Worm (Caenorhabditis elegans) whole organism, young adult: Measurements from ENCODE around the gene C02E7.7.
A peak's percentile ranks its signal among the peaks of the same experiment; 100 is the strongest.

Experiments
- C06A6.2 ChIP-seq: fragments of 200-800 bp; sonication (Bioruptor generic); conservative IDR thresholded peaks from 2 replicates; pipeline ENCODE4 v1.3.6; 2022; ENCODE audit warnings: missing genetic modification characterization, missing compliant biosample characterization
- C17E4.6 ChIP-seq: fragments of 200-800 bp; sonication (Bioruptor generic); IDR thresholded peaks from 2 replicates; pipeline ENCODE4 v1.3.6; 2022; ENCODE audit warnings: missing genetic modification reagents, missing genetic modification characterization, missing compliant biosample characterization
- F10E7.11 ChIP-seq: sonication (generic microtip); optimal IDR thresholded peaks from 2 replicates; lab custom pipeline; 2017; ENCODE audit warnings: mild to moderate bottlenecking, missing genetic modification characterization, moderate library complexity, missing compliant biosample characterization
- F23B12.7 ChIP-seq: sonication (generic microtip); optimal IDR thresholded peaks from 2 replicates; lab custom pipeline; 2017; ENCODE audit warnings: missing genetic modification characterization, mild to moderate bottlenecking, missing compliant biosample characterization, antibody characterized with exemption, moderate library complexity; ENCODE audit not compliant: insufficient read depth
- F33H1.4 ChIP-seq: fragments of 200-800 bp; sonication (Bioruptor generic); IDR thresholded peaks from 2 replicates; pipeline ENCODE4 v1.3.6; 2022; ENCODE audit warnings: missing genetic modification reagents, missing genetic modification characterization, missing compliant biosample characterization
- F37B4.10 ChIP-seq: fragments of 200-800 bp; sonication (Bioruptor generic); IDR thresholded peaks from 2 replicates; pipeline ENCODE4 v1.3.6; 2022; ENCODE audit warnings: missing genetic modification characterization, missing compliant biosample characterization
- F49E8.2 ChIP-seq: sonication (generic microtip); optimal IDR thresholded peaks from 3 replicates; lab custom pipeline; 2017; ENCODE audit warnings: missing genetic modification characterization, mild to moderate bottlenecking, missing compliant biosample characterization, antibody characterized with exemption, moderate library complexity; ENCODE audit not compliant: insufficient read depth
- F52B5.7 ChIP-seq: sonication (generic microtip); optimal IDR thresholded peaks from 2 replicates; lab custom pipeline; 2016; ENCODE audit warnings: mild to moderate bottlenecking, missing genetic modification characterization, missing compliant biosample characterization
- F55B11.4 ChIP-seq: sonication (generic microtip); optimal IDR thresholded peaks from 2 replicates; lab custom pipeline; 2016; ENCODE audit warnings: missing compliant biosample characterization, missing genetic modification characterization, borderline replicate concordance; ENCODE audit not compliant: insufficient read depth
- F57A8.1 ChIP-seq: fragments of 200-800 bp; sonication (Bioruptor generic); optimal IDR thresholded peaks from 2 replicates; lab custom pipeline; 2018; ENCODE audit warnings: mild to moderate bottlenecking, missing genetic modification characterization, moderate library complexity, missing compliant biosample characterization
- Y67H2A.10 ChIP-seq: fragments of 200-800 bp; sonication (Bioruptor generic); conservative IDR thresholded peaks from 2 replicates; pipeline ENCODE4 v1.3.6; 2022; ENCODE audit warnings: missing genetic modification reagents, missing genetic modification characterization, missing compliant biosample characterization
- akir-1 ChIP-seq: fragments of 200-800 bp; sonication (Bioruptor generic); optimal IDR thresholded peaks from 2 replicates; lab custom pipeline; 2018; ENCODE audit warnings: mild to moderate bottlenecking, missing genetic modification characterization, moderate library complexity, missing compliant biosample characterization
- aptf-2 ChIP-seq: fragments of 200-800 bp; sonication (Bioruptor generic); conservative IDR thresholded peaks from 2 replicates; pipeline ENCODE4 v1.3.6; 2022; ENCODE audit warnings: missing genetic modification reagents, missing genetic modification characterization, missing compliant biosample characterization
- aptf-3 ChIP-seq: fragments of 200-800 bp; sonication (Bioruptor generic); IDR thresholded peaks from 2 replicates; pipeline ENCODE4 v1.3.6; 2022; ENCODE audit warnings: missing genetic modification characterization, missing compliant biosample characterization
- attf-5 ChIP-seq: fragments of 200-800 bp; sonication (Bioruptor generic); optimal IDR thresholded peaks from 2 replicates; lab custom pipeline; 2018; ENCODE audit warnings: mild to moderate bottlenecking, missing genetic modification characterization, missing compliant biosample characterization
- ceh-40 ChIP-seq: fragments of 200-800 bp; sonication (Bioruptor generic); IDR thresholded peaks from 2 replicates; pipeline ENCODE4 v1.3.6; 2022; ENCODE audit warnings: missing genetic modification characterization, missing compliant biosample characterization
- dpl-1 ChIP-seq: fragments of 150-350 bp; optimal IDR thresholded peaks from 2 replicates; lab custom pipeline; 2014; ENCODE audit warnings: missing biosample characterization, missing genetic modification reagents, missing genetic modification characterization
- efl-1 ChIP-seq: fragments of 150-350 bp; optimal IDR thresholded peaks from 2 replicates; lab custom pipeline; 2014; ENCODE audit warnings: missing biosample characterization, missing genetic modification reagents, missing genetic modification characterization
- egrh-3 ChIP-seq: fragments of 200-800 bp; sonication (Bioruptor generic); IDR thresholded peaks from 2 replicates; pipeline ENCODE4 v1.3.6; 2022; ENCODE audit warnings: missing genetic modification reagents, missing genetic modification characterization, missing compliant biosample characterization
- ekl-4 ChIP-seq: fragments of 200-800 bp; sonication (Bioruptor generic); IDR thresholded peaks from 2 replicates; pipeline ENCODE4 v1.3.6; 2022; ENCODE audit warnings: missing genetic modification reagents, missing genetic modification characterization, missing compliant biosample characterization
- fkh-3 ChIP-seq: sonication (generic microtip); optimal IDR thresholded peaks from 2 replicates; lab custom pipeline; 2016; ENCODE audit warnings: mild to moderate bottlenecking, missing genetic modification characterization, missing compliant biosample characterization
- gei-17 ChIP-seq: fragments of 200-800 bp; sonication (Bioruptor generic); optimal IDR thresholded peaks from 2 replicates; lab custom pipeline; 2018; ENCODE audit warnings: mild to moderate bottlenecking, missing genetic modification characterization, missing compliant biosample characterization
- let-526 ChIP-seq: fragments of 200-800 bp; sonication (Bioruptor generic); IDR thresholded peaks from 2 replicates; pipeline ENCODE4 v1.3.6; 2022; ENCODE audit warnings: missing genetic modification reagents, missing genetic modification characterization, missing compliant biosample characterization
- let-607 ChIP-seq, 2 experiments: fragments of 200-800 bp in 1 of 2; sonication (Bioruptor generic) in 1 of 2; sonication (generic microtip) in 1 of 2; optimal IDR thresholded peaks; 2 replicates each; lab custom pipeline; 2016 to 2018; ENCODE audit warnings: mild to moderate bottlenecking in 2 of 2, missing compliant biosample characterization in 2 of 2, missing genetic modification characterization in 2 of 2, moderate library complexity in 2 of 2, missing genotype in 1 of 2
- lin-26 ChIP-seq: fragments of 200-800 bp; sonication (Bioruptor generic); IDR thresholded peaks from 2 replicates; pipeline ENCODE4 v1.3.6; 2022; ENCODE audit warnings: missing genetic modification reagents, missing genetic modification characterization, missing compliant biosample characterization
- lin-40 ChIP-seq: sonication (generic microtip); optimal IDR thresholded peaks from 2 replicates; lab custom pipeline; 2016; ENCODE audit warnings: missing genetic modification characterization, mild to moderate bottlenecking, missing compliant biosample characterization, missing genotype, missing genetic modification reagents
- nhr-179 ChIP-seq: sonication (generic microtip); optimal IDR thresholded peaks from 2 replicates; lab custom pipeline; 2016; ENCODE audit warnings: mild to moderate bottlenecking, missing genetic modification characterization, missing compliant biosample characterization
- pha-4 ChIP-seq: fragments of 150-350 bp; sonication (generic microtip); optimal IDR thresholded peaks from 2 replicates; lab custom pipeline; 2014; ENCODE audit warnings: missing biosample characterization, missing genetic modification reagents, missing genetic modification characterization
- rcor-1 ChIP-seq: fragments of 200-800 bp; sonication (Bioruptor generic); IDR thresholded peaks from 2 replicates; pipeline ENCODE4 v1.3.6; 2022; ENCODE audit warnings: missing genetic modification reagents, missing genetic modification characterization, missing compliant biosample characterization
- rec-8 ChIP-seq, 2 experiments: sonication (generic microtip); optimal IDR thresholded peaks; 2 replicates each; lab custom pipeline; 2016; ENCODE audit warnings: mild to moderate bottlenecking in 2 of 2, missing genetic modification characterization in 2 of 2, missing genetic modification reagents in 2 of 2, missing genotype in 2 of 2, missing biosample characterization in 1 of 2, missing compliant biosample characterization in 1 of 2, moderate library complexity in 1 of 2
- rpc-1 ChIP-seq, 2 experiments: fragments of 150-350 bp in 1 of 2; sonication (generic microtip) in 1 of 2; optimal IDR thresholded peaks; 2 replicates each; lab custom pipeline; 2014 to 2018; ENCODE audit warnings: missing biosample characterization in 1 of 2, missing genetic modification characterization in 1 of 2, missing genetic modification reagents in 1 of 2, missing genotype in 1 of 2
- sdz-38 ChIP-seq: sonication (generic microtip); optimal IDR thresholded peaks from 2 replicates; lab custom pipeline; 2016; ENCODE audit warnings: missing genotype, missing genetic modification characterization, missing compliant biosample characterization
- sea-2 ChIP-seq: fragments of 200-800 bp; sonication (Bioruptor generic); IDR thresholded peaks from 2 replicates; pipeline ENCODE4 v1.3.6; 2022; ENCODE audit warnings: missing genetic modification characterization, missing compliant biosample characterization
- snpc-1.1 ChIP-seq: sonication (generic microtip); optimal IDR thresholded peaks from 2 replicates; lab custom pipeline; 2017; ENCODE audit warnings: missing genetic modification characterization, mild to moderate bottlenecking, missing compliant biosample characterization, antibody characterized with exemption, moderate library complexity, missing genotype, missing genetic modification reagents; ENCODE audit not compliant: insufficient read depth
- snpc-4 ChIP-seq, 5 experiments: fragments of 150-350 bp in 1 of 5; sonication (generic microtip) in 4 of 5; optimal IDR thresholded peaks; 2 replicates each; lab custom pipeline; 2014 to 2018; ENCODE audit warnings: missing genetic modification characterization in 5 of 5, missing biosample characterization in 3 of 5, antibody characterized with exemption in 2 of 5, mild to moderate bottlenecking in 2 of 5, missing compliant biosample characterization in 2 of 5, missing genotype in 2 of 5, moderate library complexity in 2 of 5, missing genetic modification reagents in 1 of 5
- somi-1 ChIP-seq: fragments of 200-800 bp; sonication (Bioruptor generic); optimal IDR thresholded peaks from 2 replicates; lab custom pipeline; 2018; ENCODE audit warnings: mild to moderate bottlenecking, missing genetic modification characterization, missing compliant biosample characterization
- tbp1 ChIP-seq: fragments of 200-800 bp; sonication (Bioruptor generic); optimal IDR thresholded peaks from 2 replicates; lab custom pipeline; 2018; ENCODE audit warnings: mild to moderate bottlenecking, missing genetic modification characterization, missing compliant biosample characterization
- tlf-1 ChIP-seq: fragments of 200-800 bp; sonication (Bioruptor generic); optimal IDR thresholded peaks from 2 replicates; lab custom pipeline; 2018; ENCODE audit warnings: mild to moderate bottlenecking, missing genetic modification characterization, missing compliant biosample characterization
- unc-130 ChIP-seq: sonication (generic microtip); optimal IDR thresholded peaks from 2 replicates; lab custom pipeline; 2016; ENCODE audit warnings: missing genetic modification reagents, missing genetic modification characterization, missing compliant biosample characterization
- xnd-1 ChIP-seq: sonication (generic microtip); optimal IDR thresholded peaks from 2 replicates; lab custom pipeline; 2016; ENCODE audit warnings: missing genotype, missing genetic modification reagents, missing genetic modification characterization, missing compliant biosample characterization
- zfh-2 ChIP-seq: fragments of 200-800 bp; sonication (Bioruptor generic); conservative IDR thresholded peaks from 2 replicates; pipeline ENCODE4 v1.3.6; 2022; ENCODE audit warnings: missing genetic modification reagents, missing genetic modification characterization, missing compliant biosample characterization
- ztf-18 ChIP-seq: sonication (generic microtip); optimal IDR thresholded peaks from 2 replicates; lab custom pipeline; 2016; ENCODE audit warnings: missing genotype, mild to moderate bottlenecking, missing genetic modification characterization, missing compliant biosample characterization
- ztf-6 ChIP-seq: fragments of 200-800 bp; sonication (Bioruptor generic); IDR thresholded peaks from 2 replicates; pipeline ENCODE4 v1.3.6; 2022; ENCODE audit warnings: missing genetic modification reagents, missing genetic modification characterization, missing compliant biosample characterization

C02E7.7 gene

DNA sequence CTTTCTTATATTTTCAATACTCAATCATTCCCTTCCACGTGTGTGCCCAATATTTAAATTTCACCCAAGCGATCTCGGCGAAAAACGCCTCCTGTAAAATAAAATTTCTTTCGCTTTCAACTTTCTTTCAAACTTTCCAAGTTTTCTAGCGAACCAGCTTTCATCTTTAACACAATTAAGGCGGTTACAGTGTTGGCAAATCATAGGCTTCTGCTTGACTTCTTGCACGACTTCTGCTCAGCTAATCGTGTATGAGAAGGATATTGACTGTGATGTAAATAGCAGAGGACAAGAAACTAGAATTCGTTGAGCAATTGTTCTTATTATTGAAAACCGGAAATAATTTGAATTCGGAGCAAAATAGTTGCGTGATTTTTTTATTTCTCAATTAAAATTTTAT lies 27.1 kb downstream of the C02E7.7 start (continued):
- no peak for TF ChIP-seq dpl-1

DNA sequence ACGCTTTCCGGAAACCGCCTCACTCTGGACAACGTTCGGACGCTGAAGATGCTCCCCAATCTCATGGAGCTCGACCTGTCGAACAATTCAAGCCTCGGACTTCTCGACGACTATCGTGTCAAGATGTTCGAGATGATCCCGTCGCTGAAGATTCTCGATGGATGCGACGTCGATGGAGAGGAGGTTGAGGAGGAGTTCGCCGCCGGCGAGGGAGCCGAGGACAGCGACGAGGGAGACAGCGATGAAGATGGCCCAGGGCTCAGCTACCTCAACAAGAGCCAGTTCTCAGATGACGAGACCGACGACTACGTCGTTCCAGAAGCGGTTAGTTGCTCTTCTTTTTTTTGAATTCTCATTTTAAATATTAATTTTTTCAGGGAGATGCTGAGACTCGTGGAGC lies 27.6 kb downstream of the C02E7.7 start:
- TF ChIP-seq tbp1 (GFP tag; lab: Kevin White, UChicago) (no peak), gei-17 (GFP tag; lab: Kevin White, UChicago) (no peak), lin-40 (tag; lab: Kevin White, UChicago) (no peak), ceh-40 (GFP tag; lab: Robert Waterston, UW) (no peak), snpc-4 (GFP tag; optimal IDR thresholded peaks at IDR 0.05; lab: Kevin White, UChicago) (no peak), snpc-4 (tag; optimal IDR thresholded peaks at IDR 0.05; lab: Kevin White, UChicago) (no peak), lin-26 (GFP tag; lab: Robert Waterston, UW) (no peak), tlf-1 (no peak), Y67H2A.10 (no peak), zfh-2 (GFP tag; lab: Robert Waterston, UW) (peak; percentile 81), nhr-179 (no peak), attf-5 (GFP tag; lab: Kevin White, UChicago) (no peak), F37B4.10 (GFP tag; lab: Robert Waterston, UW) (no peak), rpc-1 (optimal IDR thresholded peaks at IDR 0.05; lab: Kevin White, UChicago) (no peak), rpc-1 (tag; optimal IDR thresholded peaks at IDR 0.05; lab: Kevin White, UChicago) (no peak), let-526 (no peak), egrh-3 (GFP tag; lab: Robert Waterston, UW) (peak; percentile 70; the same call in 1 of the 2 replicates), ekl-4 (GFP tag; lab: Robert Waterston, UW) (no peak), F49E8.2 (tag; lab: Kevin White, UChicago) (no peak)

DNA sequence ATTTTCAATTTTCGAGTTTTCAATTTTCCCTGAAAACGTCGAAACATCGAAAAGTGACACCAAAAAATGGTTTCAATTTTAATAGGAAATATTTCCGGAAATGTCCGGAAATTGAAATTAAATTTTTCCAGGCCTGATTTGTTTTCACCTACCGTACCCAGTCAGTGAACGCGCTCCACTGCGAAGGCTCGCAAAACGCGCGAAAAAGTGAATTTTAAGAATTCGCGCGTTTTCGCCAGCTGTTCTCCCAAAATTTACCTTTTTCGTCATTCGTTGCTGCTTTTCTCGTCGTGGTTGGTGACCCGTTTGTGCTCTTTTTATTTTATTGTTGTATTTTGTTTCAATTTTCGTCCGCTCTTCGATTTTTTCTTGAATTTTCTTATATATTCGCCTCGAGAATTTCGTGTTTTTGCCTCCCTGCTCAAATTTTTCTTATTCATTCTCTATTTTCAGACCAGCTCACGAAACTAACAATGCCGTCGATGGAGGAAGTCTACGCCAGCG lies 28.3 kb downstream of the C02E7.7 start, which contains the start of gene T19H12.2:
T19H12.2 (plus strand) TSS at position 454 of the 504 bp plus-strand sequence.
- TF ChIP-seq aptf-3 (GFP tag; lab: Robert Waterston, UW) (no peak), F52B5.7 (tag; lab: Kevin White, UChicago) (no peak), snpc-1.1 (tag; lab: Kevin White, UChicago) (peak; percentile 74), fkh-3 (tag; lab: Kevin White, UChicago) (no peak), somi-1 (GFP tag; lab: Kevin White, UChicago) (no peak), xnd-1 (peak; percentile 99), sea-2 (no peak), unc-130 (GFP tag; lab: Kevin White, UChicago) (peak; percentile 83), sdz-38 (tag; lab: Kevin White, UChicago) (no peak), C17E4.6 (GFP tag; lab: Robert Waterston, UW) (peak; percentile 91), F57A8.1 (no peak), F10E7.11 (no peak), efl-1 (peak; percentile 99), pha-4 (tag; lab: Kevin White, UChicago) (no peak), lin-26 (GFP tag; lab: Robert Waterston, UW) (peak; percentile 21; the same call in 1 of the 2 replicates), rec-8 (tag; optimal IDR thresholded peaks at IDR 0.05; lab: Kevin White, UChicago) (no peak), gei-17 (GFP tag; lab: Kevin White, UChicago) (no peak), tlf-1 (peak; percentile 92), rpc-1 (optimal IDR thresholded peaks at IDR 0.05; lab: Kevin White, UChicago) (no peak), rpc-1 (tag; optimal IDR thresholded peaks at IDR 0.05; lab: Kevin White, UChicago) (peak; percentile 1), aptf-2 (GFP tag; lab: Robert Waterston, UW) (peak; percentile 66), let-607 (tag; optimal IDR thresholded peaks at IDR 0.05; lab: Kevin White, UChicago) (no peak), C06A6.2 (no peak), F23B12.7 (no peak), F55B11.4 (tag; lab: Kevin White, UChicago) (no peak), F33H1.4 (GFP tag; lab: Robert Waterston, UW) (peak; percentile 92), akir-1 (GFP tag; lab: Kevin White, UChicago) (no peak), ztf-6 (GFP tag; lab: Robert Waterston, UW) (no peak), nhr-179 (no peak), rcor-1 (GFP tag; lab: Robert Waterston, UW) (peak; percentile 93), ceh-40 (GFP tag; lab: Robert Waterston, UW) (no peak), ztf-18 (tag; lab: Kevin White, UChicago) (peak; percentile 29)
